Fruit fly (Drosophila melanogaster) whole organism, embryonic: ENCODE results near the gene Tsp5D.

Experiments used
- Atf3 ChIP-seq: fragments of 200-800 bp; sonication (Bioruptor generic); optimal IDR thresholded peaks from 3 replicates; lab custom pipeline; 2016; ENCODE audit warnings: missing biosample characterization, missing genetic modification characterization
- CG10462 ChIP-seq: fragments of 200-800 bp; sonication (Bioruptor generic); optimal IDR thresholded peaks from 2 replicates; lab custom pipeline; 2016; ENCODE audit warnings: missing biosample characterization, missing genetic modification characterization
- CG11504 ChIP-seq: fragments of 200-800 bp; sonication (Bioruptor generic); optimal IDR thresholded peaks from 3 replicates; lab custom pipeline; 2019; ENCODE audit warnings: missing biosample characterization, mild to moderate bottlenecking, missing genetic modification characterization, moderate library complexity
- CG11696 ChIP-seq: fragments of 200-800 bp; sonication (Bioruptor generic); IDR thresholded peaks from 2 replicates; pipeline ENCODE4 v1.3.6; 2022; ENCODE audit warnings: missing biosample characterization, missing genetic modification characterization
- CG12299 ChIP-seq: fragments of 200-800 bp; sonication (Bioruptor generic); optimal IDR thresholded peaks from 2 replicates; lab custom pipeline; 2018; ENCODE audit warnings: missing biosample characterization, mild to moderate bottlenecking, missing genetic modification characterization
- CG12744 ChIP-seq: fragments of 200-800 bp; sonication (Bioruptor generic); optimal IDR thresholded peaks from 2 replicates; lab custom pipeline; 2016; ENCODE audit warnings: missing biosample characterization, missing genetic modification characterization
- CG12769 ChIP-seq: fragments of 200-800 bp; sonication (Bioruptor generic); optimal IDR thresholded peaks from 2 replicates; lab custom pipeline; 2019; ENCODE audit warnings: missing biosample characterization, mild to moderate bottlenecking, missing genetic modification characterization, moderate library complexity
- CG13424 ChIP-seq: fragments of 200-800 bp; sonication (Bioruptor generic); optimal IDR thresholded peaks from 2 replicates; lab custom pipeline; 2019; ENCODE audit warnings: missing biosample characterization, mild to moderate bottlenecking, missing genetic modification characterization, moderate library complexity
- CG14441 ChIP-seq: fragments of 200-800 bp; sonication (Bioruptor generic); IDR thresholded peaks from 2 replicates; pipeline ENCODE4 v1.3.6; 2022; ENCODE audit warnings: missing biosample characterization, missing genetic modification characterization
- CG15479 ChIP-seq: fragments of 200-800 bp; sonication (Bioruptor generic); optimal IDR thresholded peaks from 3 replicates; lab custom pipeline; 2019; ENCODE audit warnings: missing biosample characterization, mild to moderate bottlenecking, missing genetic modification characterization, moderate library complexity
- CG16863 ChIP-seq: fragments of 200-800 bp; sonication (Bioruptor generic); optimal IDR thresholded peaks from 3 replicates; lab custom pipeline; 2016; ENCODE audit warnings: missing biosample characterization, missing genetic modification characterization
- CG18262 ChIP-seq: fragments of 200-800 bp; optimal IDR thresholded peaks from 3 replicates; lab custom pipeline; 2019; ENCODE audit warnings: missing biosample characterization, mild to moderate bottlenecking, missing genetic modification characterization, moderate library complexity
- CG18599 ChIP-seq: fragments of 200-800 bp; sonication (Bioruptor generic); optimal IDR thresholded peaks from 3 replicates; lab custom pipeline; 2017; ENCODE audit warnings: missing biosample characterization, missing genetic modification characterization, mild to moderate bottlenecking, moderate library complexity, missing genetic modification reagents
- CG2116 ChIP-seq: fragments of 200-800 bp; sonication (Bioruptor generic); optimal IDR thresholded peaks from 3 replicates; lab custom pipeline; 2018; ENCODE audit warnings: missing biosample characterization, mild to moderate bottlenecking, missing genetic modification characterization
- CG2199 ChIP-seq: fragments of 200-800 bp; sonication (Bioruptor generic); IDR thresholded peaks from 3 replicates; pipeline ENCODE4 v1.3.6; 2022; ENCODE audit warnings: missing biosample characterization, missing genetic modification characterization
- CG31388 ChIP-seq: fragments of 200-800 bp; sonication (Bioruptor generic); optimal IDR thresholded peaks from 2 replicates; lab custom pipeline; 2016; ENCODE audit warnings: missing biosample characterization, missing genetic modification characterization
- CG31441 ChIP-seq: fragments of 200-800 bp; sonication (Bioruptor generic); IDR thresholded peaks from 2 replicates; pipeline ENCODE4 v1.3.6; 2022; ENCODE audit warnings: missing biosample characterization, missing genetic modification characterization
- CG32532 ChIP-seq: fragments of 200-800 bp; sonication (Bioruptor generic); IDR thresholded peaks from 2 replicates; pipeline ENCODE4 v1.3.6; 2022; ENCODE audit warnings: missing biosample characterization, missing genetic modification characterization
- CG33557 ChIP-seq: fragments of 200-800 bp; sonication (Bioruptor generic); optimal IDR thresholded peaks from 2 replicates; lab custom pipeline; 2019; ENCODE audit warnings: missing biosample characterization, mild to moderate bottlenecking, missing genetic modification characterization, moderate library complexity
- CG3726 ChIP-seq: fragments of 200-800 bp; sonication (Bioruptor generic); IDR thresholded peaks from 3 replicates; pipeline ENCODE4, ENCODE4 v1.3.6; 2022; ENCODE audit warnings: missing biosample characterization, missing genetic modification characterization
- CG5245 ChIP-seq: fragments of 200-800 bp; sonication (Bioruptor generic); optimal IDR thresholded peaks from 3 replicates; lab custom pipeline; 2016; ENCODE audit warnings: missing biosample characterization, missing genetic modification characterization
- CG6689 ChIP-seq: fragments of 200-800 bp; sonication (Bioruptor generic); IDR thresholded peaks from 2 replicates; pipeline ENCODE4 v1.3.6; 2022; ENCODE audit warnings: missing biosample characterization, missing genetic modification characterization
- CG7839 ChIP-seq: fragments of 200-800 bp; sonication (Bioruptor generic); optimal IDR thresholded peaks from 3 replicates; lab custom pipeline; 2018; ENCODE audit warnings: missing biosample characterization, mild to moderate bottlenecking, missing genetic modification characterization, moderate library complexity
- CG8944 ChIP-seq: fragments of 200-800 bp; sonication (Bioruptor generic); optimal IDR thresholded peaks from 3 replicates; lab custom pipeline; 2016; ENCODE audit warnings: missing biosample characterization, missing genetic modification characterization
- CG9876 ChIP-seq: fragments of 200-800 bp; sonication (Bioruptor generic); optimal IDR thresholded peaks from 2 replicates; lab custom pipeline; 2016; ENCODE audit warnings: missing biosample characterization, missing genetic modification characterization
- Dad ChIP-seq: fragments of 200-800 bp; sonication (Bioruptor generic); optimal IDR thresholded peaks from 3 replicates; lab custom pipeline; 2016; ENCODE audit warnings: missing biosample characterization, missing genetic modification characterization
- Dp ChIP-seq: fragments of 200-800 bp; sonication (Bioruptor generic); optimal IDR thresholded peaks from 2 replicates; lab custom pipeline; 2018; ENCODE audit warnings: missing biosample characterization, mild to moderate bottlenecking, missing genetic modification characterization, moderate library complexity
- Gug ChIP-seq: fragments of 200-800 bp; sonication (Bioruptor generic); IDR thresholded peaks from 4 replicates; pipeline ENCODE4 v1.3.6; 2022; ENCODE audit warnings: missing biosample characterization, missing genetic modification characterization
- Mad ChIP-seq: fragments of 200-800 bp; sonication (Bioruptor generic); optimal IDR thresholded peaks from 2 replicates; lab custom pipeline; 2016; ENCODE audit warnings: missing biosample characterization, missing genetic modification characterization
- amos ChIP-seq: fragments of 200-800 bp; sonication (Bioruptor generic); IDR thresholded peaks from 2 replicates; pipeline ENCODE4 v1.3.6; 2022; ENCODE audit warnings: missing biosample characterization, missing genetic modification characterization; ENCODE audit not compliant: partially characterized antibody
- br ChIP-seq: fragments of >200 bp; optimal IDR thresholded peaks from 2 replicates; lab custom pipeline; 2017
- cato ChIP-seq: fragments of 200-800 bp; sonication (Bioruptor generic); optimal IDR thresholded peaks from 2 replicates; lab custom pipeline; 2016; ENCODE audit warnings: missing biosample characterization, missing genetic modification characterization, borderline replicate concordance
- crol ChIP-seq: fragments of 200-800 bp; sonication (Bioruptor generic); IDR thresholded peaks from 2 replicates; pipeline ENCODE4 v1.3.6; 2022; ENCODE audit warnings: missing biosample characterization, missing genetic modification characterization
- ems ChIP-seq: fragments of 200-800 bp; sonication (Bioruptor generic); optimal IDR thresholded peaks from 3 replicates; lab custom pipeline; 2016; ENCODE audit warnings: missing biosample characterization, missing genetic modification characterization
- gfzf ChIP-seq: fragments of 200-800 bp; sonication (Bioruptor generic); optimal IDR thresholded peaks from 2 replicates; lab custom pipeline; 2016; ENCODE audit warnings: missing biosample characterization, mild to moderate bottlenecking, missing genetic modification characterization, moderate library complexity
- grau ChIP-seq: fragments of 200-800 bp; optimal IDR thresholded peaks from 3 replicates; lab custom pipeline; 2019; ENCODE audit warnings: missing biosample characterization, mild to moderate bottlenecking, missing genetic modification characterization, moderate library complexity
- gro ChIP-seq: fragments of 200-800 bp; sonication (Bioruptor generic); optimal IDR thresholded peaks from 2 replicates; lab custom pipeline; 2016; ENCODE audit warnings: missing biosample characterization, missing genetic modification characterization
- klu ChIP-seq: fragments of 200-800 bp; sonication (Bioruptor generic); IDR thresholded peaks from 2 replicates; pipeline ENCODE4 v1.3.6; 2022; ENCODE audit warnings: missing biosample characterization, missing genetic modification characterization
- lilli ChIP-seq: fragments of 200-800 bp; sonication (Bioruptor generic); optimal IDR thresholded peaks from 3 replicates; lab custom pipeline; 2016; ENCODE audit warnings: missing biosample characterization, missing genetic modification characterization
- nau ChIP-seq: fragments of 200-800 bp; sonication (Bioruptor generic); optimal IDR thresholded peaks from 3 replicates; lab custom pipeline; 2017; ENCODE audit warnings: missing biosample characterization, mild to moderate bottlenecking, missing genetic modification characterization, missing genetic modification reagents
- nmo ChIP-seq: fragments of 200-800 bp; sonication (Bioruptor generic); optimal IDR thresholded peaks from 2 replicates; lab custom pipeline; 2018; ENCODE audit warnings: missing biosample characterization, mild to moderate bottlenecking, missing genetic modification characterization, moderate library complexity
- otp ChIP-seq: fragments of 200-800 bp; sonication (Bioruptor generic); IDR thresholded peaks from 3 replicates; pipeline ENCODE4, ENCODE4 v1.3.6; 2022; ENCODE audit warnings: missing biosample characterization, missing genetic modification characterization
- pb ChIP-seq: fragments of 200-800 bp; sonication (Bioruptor generic); optimal IDR thresholded peaks from 3 replicates; lab custom pipeline; 2016; ENCODE audit warnings: missing biosample characterization, missing genetic modification characterization
- peb ChIP-seq: fragments of 200-800 bp; sonication (Bioruptor generic); IDR thresholded peaks from 2 replicates; pipeline ENCODE4 v1.3.6; 2022; ENCODE audit warnings: missing biosample characterization, missing genetic modification characterization
- ro ChIP-seq: fragments of 200-800 bp; sonication (Bioruptor generic); IDR thresholded peaks from 2 replicates; pipeline ENCODE4 v1.3.6; 2022; ENCODE audit warnings: missing biosample characterization, missing genetic modification characterization
- scrt ChIP-seq: fragments of 200-800 bp; sonication (Bioruptor generic); optimal IDR thresholded peaks from 2 replicates; lab custom pipeline; 2018; ENCODE audit warnings: missing biosample characterization, mild to moderate bottlenecking, missing genetic modification characterization, moderate library complexity
- seq ChIP-seq: fragments of 200-800 bp; sonication (Bioruptor generic); IDR thresholded peaks from 2 replicates; pipeline ENCODE4 v1.3.6; 2022; ENCODE audit warnings: missing biosample characterization, missing genetic modification characterization
- sima ChIP-seq: fragments of 200-800 bp; sonication (Bioruptor generic); optimal IDR thresholded peaks from 2 replicates; lab custom pipeline; 2016; ENCODE audit warnings: missing biosample characterization, missing genetic modification characterization
- sisA ChIP-seq: fragments of 200-800 bp; sonication (Bioruptor generic); IDR thresholded peaks from 2 replicates; pipeline ENCODE4 v1.3.6; 2022; ENCODE audit warnings: missing biosample characterization, missing genetic modification characterization
- slp2 ChIP-seq: fragments of 200-800 bp; sonication (Bioruptor generic); optimal IDR thresholded peaks from 2 replicates; lab custom pipeline; 2016; ENCODE audit warnings: missing biosample characterization, missing genetic modification characterization
- yki ChIP-seq: fragments of >200 bp; optimal IDR thresholded peaks from 3 replicates; lab custom pipeline; 2018
- zfh2 ChIP-seq: fragments of 200-800 bp; sonication (Bioruptor generic); optimal IDR thresholded peaks from 2 replicates; lab custom pipeline; 2016; ENCODE audit warnings: missing biosample characterization, missing genetic modification characterization

Gene Tsp5D

DNA sequence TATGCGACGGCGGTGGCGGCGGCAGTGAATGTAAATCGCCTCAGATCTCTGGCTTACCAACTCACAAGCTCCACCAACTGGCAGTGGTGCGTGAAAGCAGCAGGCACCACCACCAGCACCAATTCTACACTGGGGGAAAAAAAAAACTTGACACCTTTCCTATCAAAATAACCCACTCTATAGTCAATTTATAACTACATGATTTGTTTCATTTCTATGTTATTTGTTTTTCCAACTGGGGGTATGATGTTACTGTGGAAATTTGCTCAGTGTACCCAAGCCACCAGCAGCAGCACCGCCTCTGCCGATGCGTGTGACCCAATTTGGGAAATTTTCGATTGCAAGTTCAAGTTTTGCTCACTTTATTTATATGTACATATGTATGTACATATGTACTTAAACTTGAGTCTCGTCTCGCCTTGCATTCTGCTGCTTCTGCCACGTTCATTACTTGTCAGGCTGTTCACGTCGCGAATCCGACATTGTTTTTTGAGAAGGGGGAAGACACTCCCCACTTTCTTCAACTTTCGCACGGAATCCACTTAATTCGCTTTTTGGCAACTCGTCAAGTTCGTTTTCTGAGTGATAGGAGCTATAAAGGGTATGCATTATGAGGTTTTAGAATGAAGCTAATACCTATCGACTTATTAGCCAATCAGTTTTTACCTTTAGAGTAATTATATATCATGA is 15.4 kb downstream of the Tsp5D start (continued):
- 0 out of 3 replicates have a peak, but pooled peaks have one; percentile 31 for TF ChIP-seq otp (GFP tag; lab: Robert Waterston, UW)
- peak; percentile 27 for TF ChIP-seq CG5245
- no peak for TF ChIP-seq ems (GFP tag; lab: Kevin White, UChicago)
- TF ChIP-seq grau (tag; lab: Kevin White, UChicago), result no peak
- TF ChIP-seq CG12769 (tag; lab: Kevin White, UChicago), result no peak
- no peak for TF ChIP-seq seq (GFP tag; lab: Robert Waterston, UW)
- peak; percentile 30 for TF ChIP-seq CG7839 (tag; lab: Kevin White, UChicago)
- no peak for TF ChIP-seq gfzf (GFP tag; lab: Kevin White, UChicago)
- TF ChIP-seq br (lab: Kevin White, UChicago), result no peak
- peak; percentile 57 for TF ChIP-seq CG11504 (tag; lab: Kevin White, UChicago)
- TF ChIP-seq nmo (GFP tag; lab: Kevin White, UChicago), result peak; percentile 14
- no peak for TF ChIP-seq CG31388 (GFP tag; lab: Kevin White, UChicago)
- TF ChIP-seq gro (GFP tag; lab: Kevin White, UChicago), result no peak
- TF ChIP-seq CG6689 (GFP tag; lab: Robert Waterston, UW), result peak; percentile 24; the same call in 1 of the 2 replicates
- no peak for TF ChIP-seq amos (GFP tag; lab: Robert Waterston, UW)
- no peak for TF ChIP-seq Atf3 (GFP tag; lab: Kevin White, UChicago)
- no peak for TF ChIP-seq CG15479 (GFP tag; lab: Kevin White, UChicago)
- TF ChIP-seq CG16863 (GFP tag; lab: Kevin White, UChicago), result peak; percentile 0
- no peak for TF ChIP-seq CG2116
- no peak for TF ChIP-seq yki
- no peak for TF ChIP-seq Dp
- TF ChIP-seq CG9876, result no peak
- peak; percentile 56; the same call in 1 of the 2 replicates for TF ChIP-seq sisA (GFP tag; lab: Robert Waterston, UW)
- TF ChIP-seq sima (GFP tag; lab: Kevin White, UChicago), result no peak
- TF ChIP-seq klu, result no peak
- TF ChIP-seq CG2199, result no peak
- no peak for TF ChIP-seq pb (GFP tag; lab: Kevin White, UChicago)
- TF ChIP-seq scrt (GFP tag; lab: Kevin White, UChicago), result no peak
- TF ChIP-seq CG32532 (GFP tag; lab: Robert Waterston, UW), result no peak
- TF ChIP-seq zfh2, result no peak
- TF ChIP-seq slp2, result no peak
- no peak for TF ChIP-seq CG33557
- TF ChIP-seq Mad (GFP tag; lab: Kevin White, UChicago), result no peak
- TF ChIP-seq CG12299, result no peak
- peak; percentile 11 for TF ChIP-seq CG13424 (tag; lab: Kevin White, UChicago)
- no peak for TF ChIP-seq crol (GFP tag; lab: Robert Waterston, UW)
- TF ChIP-seq CG12744 (GFP tag; lab: Kevin White, UChicago), result no peak
- TF ChIP-seq CG31441 (GFP tag; lab: Robert Waterston, UW), result peak; percentile 38; the same call in 1 of the 2 replicates
- TF ChIP-seq cato (GFP tag; lab: Kevin White, UChicago), result no peak
- peak; percentile 43; the same call in 1 of the 2 replicates for TF ChIP-seq CG14441 (GFP tag; lab: Robert Waterston, UW)
- no peak for TF ChIP-seq CG18599 (GFP tag; lab: Kevin White, UChicago)
- no peak for TF ChIP-seq nau (GFP tag; lab: Kevin White, UChicago)
- TF ChIP-seq CG11696, result no peak
- TF ChIP-seq CG3726, result no peak
- no peak for TF ChIP-seq peb (GFP tag; lab: Robert Waterston, UW)
- no peak for TF ChIP-seq CG18262 (tag; lab: Kevin White, UChicago)
- TF ChIP-seq Dad (GFP tag; lab: Kevin White, UChicago), result no peak
- no peak for TF ChIP-seq CG10462
- TF ChIP-seq CG8944, result no peak
- TF ChIP-seq lilli (GFP tag; lab: Kevin White, UChicago), result no peak
- no peak for TF ChIP-seq ro (GFP tag; lab: Robert Waterston, UW)
- 0 out of 4 replicates have a peak, but pooled peaks have one; percentile 1 for TF ChIP-seq Gug (GFP tag; lab: Robert Waterston, UW)
